Fruit fly (Drosophila melanogaster): ENCODE measurements around the gene CG42638.

DNA sequence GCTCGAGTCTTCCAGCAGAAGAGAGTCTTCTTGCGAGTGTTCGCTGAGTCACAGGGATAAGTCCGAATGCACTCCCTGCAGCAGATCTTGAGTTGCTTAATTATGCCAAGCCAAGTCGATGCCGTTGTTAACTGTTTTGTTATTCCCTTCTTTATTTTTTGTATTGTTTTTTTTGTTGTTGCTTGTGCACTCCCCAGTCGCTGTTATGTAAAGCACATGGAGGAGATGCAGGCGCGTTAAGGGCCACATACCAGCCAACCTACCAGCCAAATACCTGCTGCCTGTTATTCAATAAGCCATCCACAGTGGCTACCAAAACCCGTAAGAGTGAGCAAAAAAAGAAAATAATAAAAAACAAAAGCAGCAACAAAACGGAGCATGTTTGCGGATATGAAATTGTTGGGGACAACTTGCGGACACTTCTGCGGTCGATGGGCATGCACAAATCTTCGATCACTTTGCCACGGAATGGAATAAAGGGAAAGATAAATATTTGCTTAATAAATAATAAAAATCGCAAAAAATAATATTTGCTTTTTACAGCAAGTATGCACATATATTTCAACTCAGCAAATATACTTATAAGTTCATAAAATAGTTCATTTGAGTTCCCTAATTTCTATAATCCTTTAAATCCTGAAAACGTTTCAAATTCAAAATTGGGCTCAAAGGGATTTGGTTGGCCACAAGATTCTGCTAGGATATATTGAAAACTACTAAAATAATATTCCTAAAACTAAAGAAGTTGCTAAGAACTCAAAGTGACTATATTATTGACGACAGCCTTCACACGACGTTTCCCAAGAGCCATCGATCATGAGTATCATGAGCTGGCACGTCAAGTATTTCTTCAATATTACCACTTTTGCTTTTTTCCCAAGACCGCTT lies 53.2 kb downstream of the CG42638 start:
- TF ChIP-seq jim (GFP tag; optimal IDR thresholded peaks at IDR 0.05) (no peak), Dif (GFP tag; optimal IDR thresholded peaks at IDR 0.05; ENCODE audit: partially characterized antibody) (no peak)

Measured in whole organism, wandering third instar larva.